Worm (Caenorhabditis elegans): ENCODE results near the gene hmt-1.

ce11 chrIII:11053603-11054002, 46.2 kb downstream of the hmt-1 start:
- TF ChIP-seq pqm-1 (tag; optimal IDR thresholded peaks at IDR 0.05) (no peak), nhr-11 (tag; optimal IDR thresholded peaks at IDR 0.05) (no peak), elt-2 (tag; optimal IDR thresholded peaks at IDR 0.05) (no peak), ceh-31 (tag; optimal IDR thresholded peaks at IDR 0.05) (no peak), K02D7.2 (tag; optimal IDR thresholded peaks at IDR 0.05) (no peak), ets-4 (tag; optimal IDR thresholded peaks at IDR 0.05) (no peak), unc-55 (GFP tag; optimal IDR thresholded peaks at IDR 0.05) (no peak), pha-2 (tag; optimal IDR thresholded peaks at IDR 0.05) (no peak)
